Worm (Caenorhabditis elegans): Measurements from ENCODE around the gene xbp-1.
A peak's percentile ranks its signal among the peaks of the same experiment; 100 is the strongest.

The xbp-1 gene

ce11 chrIII:4204072-4204471, 10.5 kb downstream of the xbp-1 start, which contains the start of the genes pelo-1 and R74.7:
Gene pelo-1 (minus strand): TSS chrIII:4204222.
Gene R74.7 (plus strand): TSS chrIII:4204429.
- no peak for TF ChIP-seq ref-2 (tag; optimal IDR thresholded peaks at IDR 0.05)
- no peak for TF ChIP-seq ceh-24 (tag; optimal IDR thresholded peaks at IDR 0.05)
- no peak for TF ChIP-seq ceh-31 (tag; optimal IDR thresholded peaks at IDR 0.05)
- no peak for TF ChIP-seq dmd-4 (tag; optimal IDR thresholded peaks at IDR 0.05; ENCODE audit: borderline replicate concordance)
- no peak for TF ChIP-seq hlh-8 (tag; optimal IDR thresholded peaks at IDR 0.05)
- no peak for TF ChIP-seq lin-11 (tag; optimal IDR thresholded peaks at IDR 0.05)
- TF ChIP-seq C08G9.2 (tag; optimal IDR thresholded peaks at IDR 0.05) = no peak

DNA sequence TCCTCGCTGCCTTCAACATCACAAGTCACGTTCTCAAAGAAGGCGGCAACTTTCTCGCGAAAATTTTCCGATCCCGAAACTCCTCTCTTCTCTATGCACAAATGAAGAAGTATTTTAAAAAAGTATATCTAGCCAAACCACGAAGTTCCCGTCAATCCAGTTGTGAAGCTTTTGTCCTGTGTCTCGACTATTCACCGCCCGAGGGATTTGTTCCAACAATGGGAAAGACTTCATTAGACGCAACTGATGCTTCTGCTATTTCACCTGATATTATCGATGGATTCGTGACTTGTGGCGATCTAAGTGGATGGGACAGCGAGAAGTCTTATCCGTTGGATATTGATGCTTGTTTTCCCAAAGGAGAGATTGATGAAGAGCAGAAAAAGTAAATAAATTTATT, 11.4 kb downstream of the xbp-1 start:
- no peak for TF ChIP-seq hlh-8 (tag; optimal IDR thresholded peaks at IDR 0.05)
- no peak for TF ChIP-seq ahr-1 (tag; optimal IDR thresholded peaks at IDR 0.05)
- TF ChIP-seq mec-3 (tag; optimal IDR thresholded peaks at IDR 0.05; ENCODE audit: borderline replicate concordance) = no peak

- TF ChIP-seq lim-6 (tag; optimal IDR thresholded peaks at IDR 0.05) = no peak
Measured at ce11 chrIII:4205751-4206327, 12.2 kb downstream of the xbp-1 start, which contains the start of gene R74.8. Gene R74.8 (plus strand): TSS chrIII:4206277.

- TF ChIP-seq npax-4 (tag; optimal IDR thresholded peaks at IDR 0.05) (no peak), lim-6 (tag; optimal IDR thresholded peaks at IDR 0.05) (no peak), ceh-9 (tag; optimal IDR thresholded peaks at IDR 0.05) (no peak), fkh-10 (GFP tag; optimal IDR thresholded peaks at IDR 0.05) (no peak), ceh-31 (tag; optimal IDR thresholded peaks at IDR 0.05) (peak; percentile 45)
Measured at ce11 chrIII:4208210-4208609, 14.6 kb downstream of the xbp-1 start.

DNA sequence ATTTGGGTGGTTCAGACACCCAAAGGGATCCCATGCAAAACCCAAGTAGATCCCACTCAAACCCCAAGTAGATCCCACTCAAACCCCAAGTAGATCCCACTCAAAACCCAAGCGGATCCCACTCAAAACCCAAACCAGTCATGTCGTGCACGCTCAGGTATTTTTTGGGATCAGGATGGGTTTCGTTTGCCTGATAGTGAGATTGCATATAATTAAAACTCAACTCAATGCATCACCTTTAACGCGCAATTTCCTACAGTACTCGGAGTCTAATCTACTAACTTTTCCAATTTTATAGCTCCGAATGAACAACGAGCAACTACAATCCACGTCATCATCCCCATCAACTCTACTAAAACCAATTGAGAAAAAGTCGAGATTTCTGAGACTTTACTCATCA, 15.6 kb downstream of the xbp-1 start, which contains the start of gene phlp-2:
TSS of gene phlp-2 (plus strand) at position 301 of the 400 bp plus-strand sequence.
- TF ChIP-seq unc-55 (GFP tag; optimal IDR thresholded peaks at IDR 0.05) (no peak), pros-1 (tag; optimal IDR thresholded peaks at IDR 0.05) (no peak), K09A11.1 (tag; optimal IDR thresholded peaks at IDR 0.05; ENCODE audit: insufficient read depth) (no peak), ets-4 (tag; optimal IDR thresholded peaks at IDR 0.05) (no peak), T23F11.4 (GFP tag; optimal IDR thresholded peaks at IDR 0.05) (no peak), nhr-232 (tag; optimal IDR thresholded peaks at IDR 0.05) (no peak), eyg-1 (tag; optimal IDR thresholded peaks at IDR 0.05) (no peak), lin-11 (tag; optimal IDR thresholded peaks at IDR 0.05) (no peak), madf-2 (tag; optimal IDR thresholded peaks at IDR 0.05) (no peak), nhr-11 (tag; optimal IDR thresholded peaks at IDR 0.05) (no peak), ceh-22 (tag; optimal IDR thresholded peaks at IDR 0.05) (no peak), C08G9.2 (tag; optimal IDR thresholded peaks at IDR 0.05) (no peak), rnt-1 (tag; optimal IDR thresholded peaks at IDR 0.05) (no peak), tbx-2 (tag; optimal IDR thresholded peaks at IDR 0.05) (no peak), ceh-24 (tag; optimal IDR thresholded peaks at IDR 0.05) (no peak), ceh-30 (tag; optimal IDR thresholded peaks at IDR 0.05) (no peak), syd-9 (tag; optimal IDR thresholded peaks at IDR 0.05) (no peak), ceh-19 (GFP tag; optimal IDR thresholded peaks at IDR 0.05) (no peak), fax-1 (tag; optimal IDR thresholded peaks at IDR 0.05) (no peak)

DNA sequence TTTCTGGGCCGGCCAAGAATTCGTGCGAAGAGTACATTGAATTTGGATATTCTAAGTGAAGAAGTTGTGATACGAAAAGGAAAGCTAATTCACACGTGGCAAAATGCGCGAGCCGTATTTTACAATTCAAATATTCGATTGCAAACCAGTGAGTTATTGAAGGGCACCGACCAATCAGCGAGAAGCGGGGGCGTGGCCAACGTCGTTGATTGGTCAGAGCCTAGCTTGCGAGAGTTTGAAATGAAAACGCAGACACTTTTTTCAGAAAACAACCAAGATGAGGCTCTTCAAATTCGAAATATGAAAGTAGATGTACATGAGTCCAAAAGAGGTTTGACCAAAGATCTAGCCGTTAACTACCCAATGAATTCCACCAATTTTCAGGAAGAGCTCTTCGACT, 17.1 kb downstream of the xbp-1 start:
- TF ChIP-seq ceh-9 (tag; optimal IDR thresholded peaks at IDR 0.05) = no peak
- peak; percentile 97 for TF ChIP-seq nfya-1 (tag; optimal IDR thresholded peaks at IDR 0.05)
- no peak for TF ChIP-seq ttx-3 (tag; optimal IDR thresholded peaks at IDR 0.05)
- no peak for TF ChIP-seq pha-2 (tag; optimal IDR thresholded peaks at IDR 0.05)
